Worm (Caenorhabditis elegans): ENCODE measurements around the gene ssl-1.

Gene ssl-1

ce11 chrIII:12686457-12687250 is 27.7 kb upstream of the ssl-1 start (continued):
- TF ChIP-seq gei-17 (GFP tag; optimal IDR thresholded peaks at IDR 0.05): no peak
- no peak for TF ChIP-seq ZK185.1 (tag; optimal IDR thresholded peaks at IDR 0.05; ENCODE audit: poor library complexity, severe bottlenecking)
- TF ChIP-seq madf-6 (GFP tag; IDR thresholded peaks at IDR 0.05): peak; percentile 70
- no peak for TF ChIP-seq ceh-40 (GFP tag; IDR thresholded peaks at IDR 0.05)
- TF ChIP-seq somi-1 (GFP tag; optimal IDR thresholded peaks at IDR 0.05): no peak
- no peak for TF ChIP-seq D2030.7 (GFP tag; IDR thresholded peaks at IDR 0.05)
- TF ChIP-seq zim-3 (tag; optimal IDR thresholded peaks at IDR 0.05): no peak
- TF ChIP-seq F39B2.1 (GFP tag; IDR thresholded peaks at IDR 0.05): peak; percentile 32; the same call in 1 of the 2 replicates
- TF ChIP-seq B0019.2 (GFP tag; conservative IDR thresholded peaks at IDR 0.05): no peak
- TF ChIP-seq dox-1 (GFP tag; IDR thresholded peaks at IDR 0.05): no peak
- TF ChIP-seq hsf-1 (GFP tag; IDR thresholded peaks at IDR 0.05): peak; percentile 53; the same call in 1 of the 2 replicates
- no peak for TF ChIP-seq sptf-2 (GFP tag; optimal IDR thresholded peaks at IDR 0.05)
- TF ChIP-seq aptf-3 (GFP tag; IDR thresholded peaks at IDR 0.05): 0 out of 2 replicates have a peak, but pooled peaks have one; percentile 72
- peak; percentile 33; the same call in 1 of the 2 replicates for TF ChIP-seq zfh-2 (GFP tag; conservative IDR thresholded peaks at IDR 0.05)
- peak; percentile 33 for TF ChIP-seq F52B5.7 (tag; optimal IDR thresholded peaks at IDR 0.05)
- TF ChIP-seq hmg-1.2 (GFP tag; IDR thresholded peaks at IDR 0.05): no peak
- TF ChIP-seq ceh-79 (tag; optimal IDR thresholded peaks at IDR 0.05): no peak
- peak; percentile 21 for TF ChIP-seq die-1 (tag; optimal IDR thresholded peaks at IDR 0.05)
- TF ChIP-seq nhr-90 (tag; optimal IDR thresholded peaks at IDR 0.05): no peak
- no peak for TF ChIP-seq F22D6.2 (tag; optimal IDR thresholded peaks at IDR 0.05)
- peak; percentile 31 for TF ChIP-seq snpc-3.4 (tag; optimal IDR thresholded peaks at IDR 0.05)
- no peak for TF ChIP-seq let-526 (GFP tag; IDR thresholded peaks at IDR 0.05)
- TF ChIP-seq mel-28 (tag; optimal IDR thresholded peaks at IDR 0.05; ENCODE audit: borderline replicate concordance): peak; percentile 48
- TF ChIP-seq F57C9.4 (tag; optimal IDR thresholded peaks at IDR 0.05): no peak
- TF ChIP-seq C17E4.6 (GFP tag; IDR thresholded peaks at IDR 0.05): no peak
- TF ChIP-seq tlf-1 (GFP tag; optimal IDR thresholded peaks at IDR 0.05): peak; percentile 29
- no peak for TF ChIP-seq nhr-80 (tag; optimal IDR thresholded peaks at IDR 0.05)
- no peak for TF ChIP-seq cebp-2 (GFP tag; IDR thresholded peaks at IDR 0.05)
- no peak for TF ChIP-seq pha-4 (tag; optimal IDR thresholded peaks at IDR 0.05)
- TF ChIP-seq F23B12.7 (tag; optimal IDR thresholded peaks at IDR 0.05; ENCODE audit: insufficient read depth): no peak
- no peak for TF ChIP-seq ztf-18 (tag; optimal IDR thresholded peaks at IDR 0.05)
- no peak for TF ChIP-seq nhr-27 (tag; optimal IDR thresholded peaks at IDR 0.05)
- no peak for TF ChIP-seq madf-8 (GFP tag; conservative IDR thresholded peaks at IDR 0.05)
- no peak for TF ChIP-seq snpc-1.1 (tag; optimal IDR thresholded peaks at IDR 0.05; ENCODE audit: insufficient read depth)
- no peak for TF ChIP-seq nfya-1 (tag; optimal IDR thresholded peaks at IDR 0.05; ENCODE audit: borderline replicate concordance, insufficient read depth)
- TF ChIP-seq C06A6.2 (GFP tag; conservative IDR thresholded peaks at IDR 0.05): no peak
- no peak for TF ChIP-seq repo-1 (tag; optimal IDR thresholded peaks at IDR 0.05)
- TF ChIP-seq ekl-4 (GFP tag; IDR thresholded peaks at IDR 0.05): peak; percentile 78; the same call in 1 of the 2 replicates
- no peak for TF ChIP-seq hrde-1 (tag; optimal IDR thresholded peaks at IDR 0.05; ENCODE audit: borderline replicate concordance)
- TF ChIP-seq K11D2.4 (GFP tag; IDR thresholded peaks at IDR 0.05): no peak
- peak; percentile 63 for TF ChIP-seq lin-26 (GFP tag; IDR thresholded peaks at IDR 0.05)
- no peak for TF ChIP-seq ama-1 (optimal IDR thresholded peaks at IDR 0.05)
- TF ChIP-seq ama-1 (GFP tag; optimal IDR thresholded peaks at IDR 0.05): peak in 1 of 2 experiments; percentile 23
- TF ChIP-seq bed-1 (GFP tag; IDR thresholded peaks at IDR 0.05): 0 out of 2 replicates have a peak, but pooled peaks have one; percentile 18
- peak; percentile 29 for TF ChIP-seq tbp1 (GFP tag; optimal IDR thresholded peaks at IDR 0.05)
- no peak for TF ChIP-seq cebp-1 (GFP tag; IDR thresholded peaks at IDR 0.05)
- no peak for TF ChIP-seq cebp-1 (tag; optimal IDR thresholded peaks at IDR 0.05)

All from whole organism, young adult.